Worm (Caenorhabditis elegans): ENCODE measurements around the gene rps-23.
A peak's percentile ranks its signal among the peaks of the same experiment; 100 is the strongest.

- TF ChIP-seq cebp-1 (GFP tag; IDR thresholded peaks at IDR 0.05), result no peak
- TF ChIP-seq cebp-1 (tag; optimal IDR thresholded peaks at IDR 0.05), result no peak
- TF ChIP-seq atf-7 (tag; optimal IDR thresholded peaks at IDR 0.05), result no peak
- no peak for TF ChIP-seq athp-1 (tag; optimal IDR thresholded peaks at IDR 0.05)
- TF ChIP-seq pha-4 (tag; optimal IDR thresholded peaks at IDR 0.05), result peak; percentile 51
- peak; percentile 84 for TF ChIP-seq dpl-1 (GFP tag; optimal IDR thresholded peaks at IDR 0.05)
- peak; percentile 84 for TF ChIP-seq efl-1 (GFP tag; optimal IDR thresholded peaks at IDR 0.05)
- no peak for TF ChIP-seq snpc-4 (GFP tag; optimal IDR thresholded peaks at IDR 0.05)
- TF ChIP-seq snpc-4 (tag; optimal IDR thresholded peaks at IDR 0.05), result peak in 3 of 4 experiments; percentile 11 to 57 (median 21)
- TF ChIP-seq cebp-2 (GFP tag; IDR thresholded peaks at IDR 0.05), result no peak
- no peak for TF ChIP-seq B0336.3 (GFP tag; IDR thresholded peaks at IDR 0.05)
These were observed 19.0 kb downstream of the rps-23 start, which contains the start of gene wdr-46 for ce11 chrIV:12371879-12372278.

All from whole organism, young adult.